Worm (Caenorhabditis elegans) whole organism, L3 larva: ENCODE results near the gene ZK945.7.

Experiments used
- aly-2 ChIP-seq: fragments of 150-350 bp; optimal IDR thresholded peaks from 2 replicates; lab custom pipeline; 2014; ENCODE audit warnings: missing biosample characterization, missing genetic modification characterization
- ama-1 ChIP-seq: fragments of 150-350 bp; optimal IDR thresholded peaks from 2 replicates; lab custom pipeline; 2018
- egl-27 ChIP-seq: sonication (generic microtip); optimal IDR thresholded peaks from 4 replicates; lab custom pipeline; 2017; ENCODE audit warnings: missing biosample characterization, missing genetic modification reagents, missing genetic modification characterization
- egl-5 ChIP-seq: fragments of 150-350 bp; optimal IDR thresholded peaks from 2 replicates; lab custom pipeline; 2017; ENCODE audit warnings: missing biosample characterization, missing genetic modification reagents, missing genetic modification characterization, inconsistent platforms
- elt-1 ChIP-seq: fragments of 150-350 bp; optimal IDR thresholded peaks from 2 replicates; lab custom pipeline; 2014; ENCODE audit warnings: missing biosample characterization, missing genetic modification characterization
- fos-1 ChIP-seq: fragments of 150-350 bp; optimal IDR thresholded peaks from 2 replicates; lab custom pipeline; 2014; ENCODE audit warnings: missing biosample characterization, missing genetic modification characterization
- nhr-11 ChIP-seq: fragments of 150-350 bp; optimal IDR thresholded peaks from 2 replicates; lab custom pipeline; 2014; ENCODE audit warnings: missing biosample characterization, missing genetic modification characterization
- nhr-28 ChIP-seq: fragments of 150-350 bp; optimal IDR thresholded peaks from 2 replicates; lab custom pipeline; 2014; ENCODE audit warnings: missing biosample characterization, missing genetic modification characterization
- nhr-43 ChIP-seq: sonication (generic microtip); optimal IDR thresholded peaks from 2 replicates; lab custom pipeline; 2016; ENCODE audit warnings: mild to moderate bottlenecking, missing genetic modification characterization, missing compliant biosample characterization; ENCODE audit not compliant: poor library complexity, severe bottlenecking
- nhr-67 ChIP-seq: fragments of 150-350 bp; optimal IDR thresholded peaks from 2 replicates; lab custom pipeline; 2014; ENCODE audit warnings: missing biosample characterization, missing genetic modification characterization
- pha-4 ChIP-seq: fragments of 150-350 bp; optimal IDR thresholded peaks from 2 replicates; lab custom pipeline; 2014; ENCODE audit warnings: missing biosample characterization, missing genetic modification reagents, missing genetic modification characterization
- skn-1 ChIP-seq: fragments of 150-350 bp; optimal IDR thresholded peaks from 2 replicates; lab custom pipeline; 2014; ENCODE audit warnings: missing biosample characterization, missing genetic modification characterization
- unc-62 ChIP-seq: fragments of 150-350 bp; sonication (generic microtip); optimal IDR thresholded peaks from 4 replicates; lab custom pipeline; 2014; ENCODE audit warnings: missing biosample characterization, missing genetic modification reagents, missing genetic modification characterization

ce11 chrII:10106870-10107269, 1.4 kb downstream of the ZK945.7 start, which contains the start of gene ZK945.6:
- TF ChIP-seq elt-1 (tag; lab: Kevin White, UChicago) (no peak), nhr-11 (tag; lab: Kevin White, UChicago) (no peak), nhr-43 (no peak), nhr-67 (tag; lab: Kevin White, UChicago) (no peak), nhr-28 (no peak), egl-27 (no peak), skn-1 (tag; lab: Kevin White, UChicago) (no peak), pha-4 (tag; lab: Kevin White, UChicago) (no peak), aly-2 (tag; lab: Kevin White, UChicago) (no peak), ama-1 (no peak), unc-62 (GFP tag; lab: Kevin White, UChicago) (no peak), fos-1 (tag; lab: Kevin White, UChicago) (no peak), egl-5 (tag; lab: Kevin White, UChicago) (no peak)
